Fruit fly (Drosophila melanogaster) Kc167 (cell line): ENCODE data around the gene CG5446.

Source experiments
- Myc ChIP-seq: fragments of >200 bp; optimal IDR thresholded peaks from 2 replicates; lab custom pipeline; 2017; ENCODE audit warnings: missing external identifiers
- h ChIP-seq: fragments of >200 bp; optimal IDR thresholded peaks from 3 replicates; lab custom pipeline; 2018; ENCODE audit warnings: missing external identifiers

DNA sequence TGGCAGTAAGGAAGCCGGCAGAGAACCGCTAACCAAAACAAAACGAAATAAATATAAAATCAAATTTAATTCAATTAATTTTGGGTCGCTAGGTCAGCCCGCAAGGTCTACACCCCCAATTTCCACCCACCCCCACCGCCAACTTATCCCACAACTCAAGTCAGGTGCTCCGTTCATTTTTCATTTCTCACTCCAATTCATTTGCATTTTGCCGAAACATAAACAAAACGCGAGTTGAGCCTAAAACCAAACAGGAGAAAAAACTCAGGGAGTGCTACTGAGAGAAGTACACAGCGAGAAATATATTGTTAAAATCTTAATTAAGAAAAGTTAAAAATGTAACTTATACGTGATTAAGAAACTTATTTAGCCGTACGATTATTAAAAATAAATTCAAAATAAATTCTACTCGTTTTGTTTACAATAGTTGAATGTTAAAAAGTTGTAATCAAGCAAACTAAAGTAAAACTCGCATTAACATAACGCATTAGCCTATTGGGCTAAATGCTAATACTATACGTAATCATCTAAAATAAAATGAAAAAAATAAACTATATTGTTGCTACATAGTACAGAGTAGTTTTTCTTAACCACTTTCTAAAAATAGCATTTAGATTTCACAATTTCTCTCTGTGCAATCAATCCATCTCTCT lies 11.9 kb downstream of the CG5446 start:
- TF ChIP-seq h (lab: Kevin White, UChicago): no peak
- no peak for TF ChIP-seq Myc (lab: Kevin White, UChicago)
